Worm (Caenorhabditis elegans) whole organism, L1 larva: ENCODE measurements around the gene ZK637.15.

Experiments
- C04F5.9 ChIP-seq: sonication (generic microtip); optimal IDR thresholded peaks from 2 replicates; lab custom pipeline; 2016; ENCODE audit warnings: missing genetic modification characterization, missing compliant biosample characterization
- C16A3.4 ChIP-seq: fragments of 150-350 bp; optimal IDR thresholded peaks from 2 replicates; lab custom pipeline; 2014; ENCODE audit warnings: missing biosample characterization, missing genetic modification characterization
- C34B4.2 ChIP-seq: sonication (generic microtip); optimal IDR thresholded peaks from 2 replicates; lab custom pipeline; 2017; ENCODE audit warnings: mild to moderate bottlenecking, missing genetic modification characterization, missing compliant biosample characterization
- blmp-1 ChIP-seq: fragments of 150-350 bp; optimal IDR thresholded peaks from 2 replicates; lab custom pipeline; 2014; ENCODE audit warnings: missing biosample characterization, missing genetic modification characterization
- dpl-1 ChIP-seq, 3 experiments: fragments of 150-350 bp in 2 of 3; sonication (generic microtip) in 1 of 3; optimal IDR thresholded peaks; 2 replicates each; lab custom pipeline; 2014 to 2017; ENCODE audit warnings: missing biosample characterization in 3 of 3, missing genetic modification characterization in 3 of 3, missing genetic modification reagents in 3 of 3
- dsc-1 ChIP-seq: sonication (generic microtip); optimal IDR thresholded peaks from 2 replicates; lab custom pipeline; 2016; ENCODE audit warnings: mild to moderate bottlenecking, missing genetic modification characterization, missing compliant biosample characterization
- efl-1 ChIP-seq, 4 experiments: fragments of 150-350 bp; optimal IDR thresholded peaks in 3 of 4; peaks in 1 of 4; 1 replicate in 1 of 4; 2 replicates in 3 of 4; lab custom pipeline; 2014; ENCODE audit warnings: missing biosample characterization in 2 of 4, missing genetic modification characterization in 2 of 4, missing genetic modification reagents in 2 of 4
- elt-2 ChIP-seq: sonication (generic microtip); optimal IDR thresholded peaks from 2 replicates; lab custom pipeline; 2016; ENCODE audit warnings: missing genetic modification characterization, mild to moderate bottlenecking, inconsistent platforms, missing compliant biosample characterization, missing genetic modification reagents
- elt-3 ChIP-seq, 6 experiments: fragments of 150-350 bp in 1 of 6; sonication (generic microtip); optimal IDR thresholded peaks; 2 replicates each; lab custom pipeline; 2017 to 2018; ENCODE audit warnings: missing biosample characterization in 6 of 6, missing genetic modification characterization in 6 of 6, inconsistent platforms in 1 of 6
- fkh-8 ChIP-seq: sonication (generic microtip); optimal IDR thresholded peaks from 2 replicates; lab custom pipeline; 2016; ENCODE audit warnings: mild to moderate bottlenecking, missing genetic modification characterization, missing compliant biosample characterization
- grh-1 ChIP-seq: fragments of 200-800 bp; sonication (Bioruptor generic); IDR thresholded peaks from 2 replicates; pipeline ENCODE4 v1.3.6; 2022; ENCODE audit warnings: missing genetic modification reagents, missing genetic modification characterization, missing compliant biosample characterization
- hlh-4 ChIP-seq: sonication (generic microtip); optimal IDR thresholded peaks from 2 replicates; lab custom pipeline; 2016; ENCODE audit warnings: mild to moderate bottlenecking, missing genetic modification characterization, missing compliant biosample characterization
- irx-1 ChIP-seq: sonication (generic microtip); optimal IDR thresholded peaks from 2 replicates; lab custom pipeline; 2016; ENCODE audit warnings: missing genetic modification characterization, missing compliant biosample characterization
- isw-1 ChIP-seq: fragments of 200-800 bp; sonication (Bioruptor generic); IDR thresholded peaks from 2 replicates; pipeline ENCODE4 v1.3.6; 2022; ENCODE audit warnings: missing genetic modification characterization, missing compliant biosample characterization
- jun-1 ChIP-seq: fragments of 150-350 bp; optimal IDR thresholded peaks from 2 replicates; lab custom pipeline; 2014; ENCODE audit warnings: missing biosample characterization, missing genetic modification reagents, missing genetic modification characterization
- lin-13 ChIP-seq: fragments of 150-350 bp; optimal IDR thresholded peaks from 2 replicates; lab custom pipeline; 2014; ENCODE audit warnings: missing biosample characterization, missing genetic modification reagents, missing genetic modification characterization
- lin-15B ChIP-seq: fragments of 150-350 bp; sonication (generic microtip); optimal IDR thresholded peaks from 3 replicates; lab custom pipeline; 2014; ENCODE audit warnings: missing biosample characterization, missing genetic modification characterization
- lin-35 ChIP-seq, 2 experiments: fragments of 150-350 bp; optimal IDR thresholded peaks; 2 replicates each; lab custom pipeline; 2014; ENCODE audit warnings: missing biosample characterization in 2 of 2, missing genetic modification characterization in 2 of 2, missing genetic modification reagents in 2 of 2
- lsy-2 ChIP-seq, 2 experiments: fragments of 150-350 bp; optimal IDR thresholded peaks; 2 replicates each; lab custom pipeline; 2014; ENCODE audit warnings: missing biosample characterization in 2 of 2, missing genetic modification characterization in 2 of 2
- mab-9 ChIP-seq: fragments of 200-800 bp; sonication (Bioruptor generic); IDR thresholded peaks from 2 replicates; pipeline ENCODE4 v1.3.6; 2022; ENCODE audit warnings: missing genetic modification reagents, missing genetic modification characterization, missing compliant biosample characterization
- mdl-1 ChIP-seq, 2 experiments: fragments of 150-350 bp; optimal IDR thresholded peaks; 2 replicates each; lab custom pipeline; 2014 to 2017; ENCODE audit warnings: missing biosample characterization in 2 of 2, missing genetic modification characterization in 2 of 2, inconsistent platforms in 1 of 2
- mep-1 ChIP-seq: fragments of 150-350 bp; optimal IDR thresholded peaks from 2 replicates; lab custom pipeline; 2014; ENCODE audit warnings: missing biosample characterization, missing genetic modification characterization
- nhr-12 ChIP-seq: sonication (generic microtip); optimal IDR thresholded peaks from 2 replicates; lab custom pipeline; 2017; ENCODE audit warnings: missing biosample characterization, missing genetic modification characterization
- nhr-19 ChIP-seq: fragments of 200-800 bp; sonication (Bioruptor generic); conservative IDR thresholded peaks from 2 replicates; pipeline ENCODE4 v1.3.6; 2022; ENCODE audit warnings: missing genetic modification characterization, missing compliant biosample characterization
- nhr-20 ChIP-seq: sonication (generic microtip); optimal IDR thresholded peaks from 2 replicates; lab custom pipeline; 2016; ENCODE audit warnings: mild to moderate bottlenecking, missing genetic modification characterization, missing compliant biosample characterization
- nhr-28 ChIP-seq: fragments of 150-350 bp; optimal IDR thresholded peaks from 2 replicates; lab custom pipeline; 2014; ENCODE audit warnings: missing biosample characterization, missing genetic modification characterization
- nhr-47 ChIP-seq: sonication (generic microtip); optimal IDR thresholded peaks from 2 replicates; lab custom pipeline; 2016; ENCODE audit warnings: mild to moderate bottlenecking, missing genetic modification characterization, moderate library complexity, missing compliant biosample characterization
- nhr-71 ChIP-seq: sonication (generic microtip); optimal IDR thresholded peaks from 2 replicates; lab custom pipeline; 2016; ENCODE audit warnings: mild to moderate bottlenecking, missing genetic modification characterization, moderate library complexity, missing compliant biosample characterization
- nhr-77 ChIP-seq: fragments of 150-350 bp; optimal IDR thresholded peaks from 2 replicates; lab custom pipeline; 2014; ENCODE audit warnings: missing biosample characterization, missing genetic modification characterization
- nhr-85 ChIP-seq: sonication (generic microtip); peaks from one replicate; lab custom pipeline; 2016; ENCODE audit warnings: missing genetic modification characterization, inconsistent platforms, missing compliant biosample characterization
- nhr-90 ChIP-seq: sonication (generic microtip); optimal IDR thresholded peaks from 2 replicates; lab custom pipeline; 2016; ENCODE audit warnings: mild to moderate bottlenecking, missing genetic modification characterization, missing compliant biosample characterization; ENCODE audit not compliant: poor library complexity
- pag-3 ChIP-seq: sonication (generic microtip); optimal IDR thresholded peaks from 2 replicates; lab custom pipeline; 2017; ENCODE audit warnings: missing genetic modification characterization, mild to moderate bottlenecking, missing compliant biosample characterization, antibody characterized with exemption, borderline replicate concordance; ENCODE audit not compliant: insufficient read depth
- pqm-1 ChIP-seq: sonication (generic microtip); optimal IDR thresholded peaks from 3 replicates; lab custom pipeline; 2017; ENCODE audit warnings: missing biosample characterization, missing genetic modification characterization
- skn-1 ChIP-seq: fragments of 150-350 bp; optimal IDR thresholded peaks from 2 replicates; lab custom pipeline; 2014; ENCODE audit warnings: missing biosample characterization, missing genetic modification characterization
- snpc-4 ChIP-seq: fragments of 150-350 bp; optimal IDR thresholded peaks from 2 replicates; lab custom pipeline; 2014; ENCODE audit warnings: missing biosample characterization, missing genetic modification characterization
- snu-23 ChIP-seq: sonication (generic microtip); optimal IDR thresholded peaks from 2 replicates; lab custom pipeline; 2016; ENCODE audit warnings: missing genetic modification characterization, missing compliant biosample characterization
- swsn-7 ChIP-seq: sonication (generic microtip); optimal IDR thresholded peaks from 2 replicates; lab custom pipeline; 2016; ENCODE audit warnings: missing genetic modification characterization, missing compliant biosample characterization
- tbx-2 ChIP-seq: sonication (generic microtip); optimal IDR thresholded peaks from 2 replicates; lab custom pipeline; 2016; ENCODE audit warnings: missing genetic modification characterization, missing compliant biosample characterization
- xbp-1 ChIP-seq: sonication (generic microtip); optimal IDR thresholded peaks from 2 replicates; lab custom pipeline; 2016; ENCODE audit warnings: missing genetic modification characterization, missing compliant biosample characterization
- ztf-4 ChIP-seq: fragments of 150-350 bp; optimal IDR thresholded peaks from 2 replicates; lab custom pipeline; 2014; ENCODE audit warnings: missing biosample characterization, missing genetic modification characterization

The ZK637.15 gene

DNA sequence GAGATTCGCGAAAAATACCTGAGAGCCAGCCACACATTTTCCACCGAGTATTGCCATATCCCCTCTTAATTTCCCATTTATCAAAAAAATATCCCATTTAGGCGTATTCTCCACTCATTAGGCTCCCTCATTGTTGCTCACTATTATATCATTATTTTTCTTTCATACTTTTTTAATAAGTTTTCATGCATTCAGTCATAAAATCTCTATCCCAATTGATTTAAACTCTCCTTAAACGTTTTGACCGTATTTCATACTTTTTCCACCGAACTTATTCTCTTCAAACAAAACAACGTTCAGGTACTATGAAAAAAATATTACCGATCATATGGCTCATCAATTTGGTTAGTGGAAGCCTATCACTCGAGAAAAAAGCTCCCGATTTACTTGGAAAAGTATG is 30.0 kb upstream of the ZK637.15 start, which contains the start of gene lnkn-1:
Gene lnkn-1, plus strand, starts transcription at position 301 of the 400 bp plus-strand sequence.
- no peak for TF ChIP-seq dsc-1 (tag; lab: Kevin White, UChicago)
- peak; percentile 18 for TF ChIP-seq nhr-85 (tag; lab: Kevin White, UChicago)
- no peak for TF ChIP-seq grh-1

DNA sequence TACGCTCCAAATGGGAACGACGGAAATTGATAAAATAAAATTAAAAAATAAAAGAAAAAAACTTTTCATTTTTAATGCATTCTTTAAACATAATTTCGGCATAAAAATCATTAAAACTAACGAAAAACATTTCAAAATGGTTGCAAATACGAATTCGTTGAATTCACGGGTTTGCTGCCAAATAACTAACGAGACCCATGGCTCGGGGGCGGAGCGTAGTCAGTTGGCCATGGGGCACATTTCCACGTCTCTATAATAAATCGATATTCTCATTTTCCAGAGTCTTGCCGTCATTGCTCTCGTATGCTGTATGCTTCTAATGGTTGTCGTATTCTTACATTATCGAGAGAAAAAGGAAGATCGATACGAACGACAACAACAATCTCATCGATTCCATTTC is 26.4 kb upstream of the ZK637.15 start, which contains the start of gene ZK637.4:
Gene ZK637.4, plus strand, starts transcription at position 301 of the 400 bp plus-strand sequence.
- no peak for TF ChIP-seq jun-1 (tag; lab: Kevin White, UChicago)

DNA sequence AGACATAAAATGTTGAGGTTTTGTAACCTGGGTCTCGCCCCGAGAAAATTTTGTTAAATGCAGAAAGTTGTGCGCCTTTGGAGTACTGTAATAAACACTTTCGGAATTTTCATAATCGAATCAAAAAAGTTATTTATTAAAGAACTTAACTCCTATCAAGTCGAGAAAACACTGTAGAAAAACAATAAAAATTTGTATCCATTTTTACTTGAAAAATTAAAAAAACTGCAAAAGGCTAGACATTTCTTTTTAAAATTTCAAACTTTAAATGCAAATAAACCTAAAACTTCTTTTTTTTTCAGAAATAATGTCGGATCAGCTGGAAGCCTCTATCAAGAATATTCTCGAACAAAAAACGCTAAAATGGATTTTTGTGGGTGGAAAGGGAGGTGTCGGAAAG is 25.1 kb upstream of the ZK637.15 start, which contains the start of gene asna-1:
Gene asna-1, plus strand, starts transcription at position 301 of the 400 bp plus-strand sequence.
- TF ChIP-seq ztf-4 (no peak), elt-3 (tag; optimal IDR thresholded peaks at IDR 0.05; lab: Kevin White, UChicago) (no peak), nhr-77 (no peak), C04F5.9 (tag; lab: Kevin White, UChicago) (no peak), lin-35 (GFP tag; optimal IDR thresholded peaks at IDR 0.05; lab: Kevin White, UChicago) (no peak), nhr-28 (tag; lab: Kevin White, UChicago) (no peak), hlh-4 (tag; lab: Kevin White, UChicago) (no peak), pag-3 (tag; lab: Kevin White, UChicago) (no peak)

ce11 chrIII:8899767-8900166 is 20.1 kb upstream of the ZK637.15 start:
- peak; percentile 18 for TF ChIP-seq lin-13
- TF ChIP-seq swsn-7 (tag; lab: Kevin White, UChicago) = peak; percentile 46
- TF ChIP-seq nhr-71 = peak; percentile 73
- peak; percentile 1 for TF ChIP-seq snpc-4 (tag; lab: Kevin White, UChicago)
- peak; percentile 48 for TF ChIP-seq nhr-47 (tag; lab: Kevin White, UChicago)
- TF ChIP-seq tbx-2 = peak; percentile 12
- TF ChIP-seq nhr-90 (tag; lab: Kevin White, UChicago) = peak; percentile 9
- peak; percentile 51 for TF ChIP-seq isw-1 (GFP tag; lab: Robert Waterston, UW)
- TF ChIP-seq dpl-1 (GFP tag; optimal IDR thresholded peaks at IDR 0.05; lab: Kevin White, UChicago) = peak; percentile 68 to 86 (median 74)
- TF ChIP-seq elt-2 (tag; lab: Kevin White, UChicago) = no peak
- peak; percentile 15 for TF ChIP-seq irx-1
- no peak for TF ChIP-seq C34B4.2 (tag; lab: Kevin White, UChicago)
- peak; percentile 76 to 89 for TF ChIP-seq lin-35 (GFP tag; optimal IDR thresholded peaks at IDR 0.05; lab: Kevin White, UChicago)
- no peak for TF ChIP-seq mab-9 (GFP tag; lab: Robert Waterston, UW)
- TF ChIP-seq dsc-1 (tag; lab: Kevin White, UChicago) = peak; percentile 26
- no peak for TF ChIP-seq mdl-1 (tag; optimal IDR thresholded peaks at IDR 0.05; lab: Kevin White, UChicago)
- peak; percentile 79 to 93 for TF ChIP-seq lsy-2 (tag; optimal IDR thresholded peaks at IDR 0.05; lab: Kevin White, UChicago)
- peak; percentile 61 for TF ChIP-seq nhr-19 (GFP tag; lab: Robert Waterston, UW)
- peak; percentile 26 for TF ChIP-seq fkh-8
- peak; percentile 38 for TF ChIP-seq xbp-1 (tag; lab: Kevin White, UChicago)
- TF ChIP-seq C16A3.4 (tag; lab: Kevin White, UChicago) = peak; percentile 13
- peak; percentile 84 for TF ChIP-seq lin-15B (tag; lab: Kevin White, UChicago)
- TF ChIP-seq grh-1 = no peak
- TF ChIP-seq efl-1 (optimal IDR thresholded peaks at IDR 0.05; lab: Kevin White, UChicago) = peak; percentile 77 to 79
- peak; percentile 83 to 97 for TF ChIP-seq efl-1 (GFP tag; optimal IDR thresholded peaks at IDR 0.05 in 1 of 2; lab: Kevin White, UChicago)
- TF ChIP-seq nhr-20 (tag; lab: Kevin White, UChicago) = peak; percentile 50
- peak; percentile 93 for TF ChIP-seq C04F5.9 (tag; lab: Kevin White, UChicago)
- TF ChIP-seq blmp-1 = peak; percentile 83
- no peak for TF ChIP-seq pqm-1 (tag; lab: Kevin White, UChicago)
- peak; percentile 58 for TF ChIP-seq snu-23 (GFP tag; lab: Kevin White, UChicago)
- TF ChIP-seq skn-1 (tag; lab: Kevin White, UChicago) = peak; percentile 50
- TF ChIP-seq nhr-85 (tag; lab: Kevin White, UChicago) = peak; percentile 33
- no peak for TF ChIP-seq nhr-12 (tag; lab: Kevin White, UChicago)
- peak; percentile 47 for TF ChIP-seq mep-1 (tag; lab: Kevin White, UChicago)
